Fruit fly (Drosophila melanogaster) whole organism, wandering third instar larva: ENCODE results near the gene CkIIalpha-i3.

ENCODE experiments used
- Abd-B ChIP-seq: fragments of >200 bp; optimal IDR thresholded peaks from 2 replicates; lab custom pipeline; 2017; ENCODE audit warnings: missing biosample characterization, missing genetic modification characterization
- CG32264 ChIP-seq: fragments of 200-800 bp; sonication (Bioruptor generic); optimal IDR thresholded peaks from 2 replicates; lab custom pipeline; 2016; ENCODE audit warnings: missing biosample characterization, missing genetic modification characterization
- CG9705 ChIP-seq: fragments of 200-800 bp; sonication (Bioruptor generic); optimal IDR thresholded peaks from 2 replicates; lab custom pipeline; 2018; ENCODE audit warnings: missing biosample characterization, mild to moderate bottlenecking, missing genetic modification characterization
- CrebA ChIP-seq: fragments of 200-800 bp; sonication (Bioruptor generic); optimal IDR thresholded peaks from 2 replicates; lab custom pipeline; 2016; ENCODE audit warnings: missing biosample characterization, mild to moderate bottlenecking, missing genetic modification characterization, borderline replicate concordance
- Dfd ChIP-seq: fragments of >200 bp; optimal IDR thresholded peaks from 2 replicates; lab custom pipeline; 2017; ENCODE audit warnings: missing biosample characterization, missing genetic modification characterization
- Dif ChIP-seq: fragments of 200-275, 200-300 bp; sonication (Bioruptor generic); optimal IDR thresholded peaks from 2 replicates; lab custom pipeline; 2018; ENCODE audit warnings: missing biosample characterization, missing genetic modification characterization; ENCODE audit not compliant: partially characterized antibody
- GATAd ChIP-seq: sonication (Bioruptor generic); optimal IDR thresholded peaks from 2 replicates; lab custom pipeline; 2016; ENCODE audit warnings: missing biosample characterization, missing genetic modification characterization
- HLH106 ChIP-seq: fragments of 200-800 bp; optimal IDR thresholded peaks from 3 replicates; lab custom pipeline; 2019; ENCODE audit warnings: missing biosample characterization, mild to moderate bottlenecking, missing genetic modification characterization, moderate library complexity
- Hnf4 ChIP-seq: fragments of 200-800 bp; sonication (Bioruptor generic); optimal IDR thresholded peaks from 2 replicates; lab custom pipeline; 2016; ENCODE audit warnings: missing biosample characterization, mild to moderate bottlenecking, missing genetic modification characterization
- Hr78 ChIP-seq: fragments of >200 bp; optimal IDR thresholded peaks from 2 replicates; lab custom pipeline; 2017; ENCODE audit warnings: missing biosample characterization, missing genetic modification characterization
- Hr83 ChIP-seq: fragments of 200-300 bp; sonication (Bioruptor generic); optimal IDR thresholded peaks from 2 replicates; lab custom pipeline; 2016; ENCODE audit warnings: missing biosample characterization, mild to moderate bottlenecking, missing genetic modification characterization, moderate library complexity; ENCODE audit not compliant: poor library complexity, severe bottlenecking
- Jra ChIP-seq: sonication (Bioruptor generic); optimal IDR thresholded peaks from 2 replicates; lab custom pipeline; 2016; ENCODE audit warnings: missing biosample characterization, missing genetic modification characterization
- Mio ChIP-seq: sonication (Bioruptor generic); optimal IDR thresholded peaks from 2 replicates; lab custom pipeline; 2016; ENCODE audit warnings: missing biosample characterization, missing genetic modification characterization
- Myc ChIP-seq: fragments of >200 bp; optimal IDR thresholded peaks from 2 replicates; lab custom pipeline; 2017
- N ChIP-seq: fragments of >200 bp; optimal IDR thresholded peaks from 2 replicates; lab custom pipeline; 2018; ENCODE audit warnings: missing biosample characterization, missing external identifiers, missing genetic modification characterization
- OdsH ChIP-seq: fragments of 200-800 bp; sonication (Bioruptor generic); optimal IDR thresholded peaks from 2 replicates; lab custom pipeline; 2016; ENCODE audit warnings: missing biosample characterization, mild to moderate bottlenecking, missing genetic modification characterization
- Rel ChIP-seq, 2 experiments: fragments of 200-800 bp; sonication (Bioruptor generic) in 1 of 2; optimal IDR thresholded peaks; 2 replicates in 1 of 2; 3 replicates in 1 of 2; lab custom pipeline; 2016 to 2019; ENCODE audit warnings: mild to moderate bottlenecking in 2 of 2, missing biosample characterization in 2 of 2, missing genetic modification characterization in 2 of 2, moderate library complexity in 1 of 2
- Sp1 ChIP-seq: fragments of 200-800 bp; sonication (Bioruptor generic); optimal IDR thresholded peaks from 3 replicates; lab custom pipeline; 2019; ENCODE audit warnings: missing biosample characterization, mild to moderate bottlenecking, missing genetic modification characterization, moderate library complexity
- Vsx2 ChIP-seq: fragments of 200-300, 225-300 bp; sonication (Bioruptor generic); optimal IDR thresholded peaks from 2 replicates; lab custom pipeline; 2018; ENCODE audit warnings: missing biosample characterization, missing genetic modification characterization; ENCODE audit not compliant: partially characterized antibody
- br ChIP-seq: fragments of 200-800 bp; sonication (Bioruptor generic); optimal IDR thresholded peaks from 2 replicates; lab custom pipeline; 2016; ENCODE audit warnings: missing biosample characterization, missing genetic modification characterization
- brk ChIP-seq: fragments of 200-800 bp; sonication (Bioruptor generic); optimal IDR thresholded peaks from 2 replicates; lab custom pipeline; 2016; ENCODE audit warnings: missing biosample characterization, mild to moderate bottlenecking, missing genetic modification characterization
- dl ChIP-seq, 2 experiments: fragments of 175-275, 200-275 bp in 1 of 2; fragments of 200-275 bp in 1 of 2; sonication (Bioruptor generic); optimal IDR thresholded peaks; lab custom pipeline; 2018; ENCODE audit warnings: mild to moderate bottlenecking in 2 of 2, missing biosample characterization in 2 of 2, missing genetic modification characterization in 2 of 2, moderate library complexity in 2 of 2; ENCODE audit not compliant: partially characterized antibody in 2 of 2, insufficient read depth in 1 of 2
- dmrt93B ChIP-seq: fragments of 200-800 bp; sonication (Bioruptor generic); optimal IDR thresholded peaks from 2 replicates; lab custom pipeline; 2018; ENCODE audit warnings: missing biosample characterization, mild to moderate bottlenecking, missing genetic modification characterization
- dsf ChIP-seq: sonication (Bioruptor generic); optimal IDR thresholded peaks from 2 replicates; lab custom pipeline; 2016; ENCODE audit warnings: missing biosample characterization, missing genetic modification characterization, borderline replicate concordance
- ey ChIP-seq: fragments of 200-800 bp; sonication (Bioruptor generic); optimal IDR thresholded peaks from 2 replicates; lab custom pipeline; 2016; ENCODE audit warnings: missing biosample characterization, missing genetic modification characterization
- foxo ChIP-seq, 2 experiments: fragments of 200-800 bp; sonication (Bioruptor generic); optimal IDR thresholded peaks; 2 replicates in 1 of 2; 3 replicates in 1 of 2; lab custom pipeline; 2016 to 2017; ENCODE audit warnings: missing biosample characterization in 2 of 2, missing genetic modification characterization in 2 of 2
- fru ChIP-seq: fragments of 200-800 bp; sonication (Bioruptor generic); optimal IDR thresholded peaks from 3 replicates; lab custom pipeline; 2016; ENCODE audit warnings: missing biosample characterization, mild to moderate bottlenecking, missing genetic modification characterization
- h ChIP-seq: fragments of 200-800 bp; sonication (Bioruptor generic); optimal IDR thresholded peaks from 3 replicates; lab custom pipeline; 2016; ENCODE audit warnings: missing biosample characterization, mild to moderate bottlenecking, missing genetic modification characterization
- jim ChIP-seq: fragments of 175-275, 200-325 bp; sonication (Bioruptor generic); optimal IDR thresholded peaks from 2 replicates; lab custom pipeline; 2016; ENCODE audit warnings: missing biosample characterization, mild to moderate bottlenecking, missing genetic modification characterization
- lola ChIP-seq: fragments of >200 bp; optimal IDR thresholded peaks from 2 replicates; lab custom pipeline; 2017; ENCODE audit warnings: missing biosample characterization, missing genetic modification characterization
- pan ChIP-seq: fragments of >200 bp; optimal IDR thresholded peaks from 2 replicates; lab custom pipeline; 2017
- psq ChIP-seq: fragments of 200-800 bp; sonication (Bioruptor generic); optimal IDR thresholded peaks from 3 replicates; lab custom pipeline; 2017; ENCODE audit warnings: missing biosample characterization, mild to moderate bottlenecking, missing genetic modification characterization, moderate library complexity
- rgr ChIP-seq: fragments of 200-800 bp; sonication (Bioruptor generic); optimal IDR thresholded peaks from 3 replicates; lab custom pipeline; 2016; ENCODE audit warnings: missing biosample characterization, mild to moderate bottlenecking, missing genetic modification characterization
- sage ChIP-seq: fragments of 200-800 bp; sonication (Bioruptor generic); optimal IDR thresholded peaks from 2 replicates; lab custom pipeline; 2016; ENCODE audit warnings: missing biosample characterization, mild to moderate bottlenecking, missing genetic modification characterization
- sv ChIP-seq: fragments of 200-800 bp; sonication (Bioruptor generic); optimal IDR thresholded peaks from 3 replicates; lab custom pipeline; 2016; ENCODE audit warnings: missing biosample characterization, missing genetic modification characterization
- tai ChIP-seq: sonication (Bioruptor generic); optimal IDR thresholded peaks from 2 replicates; lab custom pipeline; 2016; ENCODE audit warnings: missing biosample characterization, missing genetic modification characterization
- usp ChIP-seq: fragments of >200 bp; optimal IDR thresholded peaks from 2 replicates; lab custom pipeline; 2017; ENCODE audit warnings: missing biosample characterization, missing genetic modification characterization
- woc ChIP-seq: sonication (Bioruptor generic); optimal IDR thresholded peaks from 2 replicates; lab custom pipeline; 2016; ENCODE audit warnings: missing biosample characterization, mild to moderate bottlenecking, missing genetic modification characterization

Gene CkIIalpha-i3

DNA sequence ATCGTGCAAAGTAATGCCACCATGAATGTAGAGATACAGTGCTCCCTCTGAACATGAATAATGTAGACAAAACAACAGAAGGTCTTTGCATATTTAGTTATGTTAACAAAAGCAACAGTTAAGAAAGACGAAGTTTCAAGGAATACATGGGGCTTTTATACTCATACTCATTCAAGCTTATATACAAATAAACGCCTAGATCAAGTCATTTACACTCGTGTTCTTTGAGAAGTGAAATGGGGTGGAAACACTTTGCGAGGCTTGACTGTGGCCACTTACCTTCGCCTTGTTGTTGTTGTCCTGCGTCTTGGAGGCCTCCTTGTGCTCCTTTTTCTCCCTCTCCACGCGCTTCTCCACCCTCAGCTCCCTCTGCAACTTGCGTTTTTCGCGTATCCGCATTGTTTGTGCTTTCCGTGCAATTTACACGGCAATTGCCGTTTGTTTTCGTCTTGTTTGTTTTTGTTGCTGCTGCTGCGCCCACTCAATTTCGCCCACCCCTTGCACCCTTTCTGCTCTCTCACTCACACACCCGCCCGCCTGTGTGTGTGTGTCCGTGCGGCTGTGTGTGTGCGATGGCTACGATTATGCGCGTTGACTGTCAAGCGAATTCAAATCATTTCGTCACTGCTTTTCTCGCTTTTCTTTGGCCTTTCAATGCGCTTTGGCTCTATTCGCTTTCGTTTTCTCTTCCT lies 25.5 kb downstream of the CkIIalpha-i3 start:
- peak; percentile 19 for TF ChIP-seq psq (GFP tag; lab: Kevin White, UChicago)
- no peak for TF ChIP-seq sage (GFP tag; lab: Kevin White, UChicago)
- TF ChIP-seq HLH106: peak; percentile 12
- TF ChIP-seq, all 38 proteins: peak for 2

DNA sequence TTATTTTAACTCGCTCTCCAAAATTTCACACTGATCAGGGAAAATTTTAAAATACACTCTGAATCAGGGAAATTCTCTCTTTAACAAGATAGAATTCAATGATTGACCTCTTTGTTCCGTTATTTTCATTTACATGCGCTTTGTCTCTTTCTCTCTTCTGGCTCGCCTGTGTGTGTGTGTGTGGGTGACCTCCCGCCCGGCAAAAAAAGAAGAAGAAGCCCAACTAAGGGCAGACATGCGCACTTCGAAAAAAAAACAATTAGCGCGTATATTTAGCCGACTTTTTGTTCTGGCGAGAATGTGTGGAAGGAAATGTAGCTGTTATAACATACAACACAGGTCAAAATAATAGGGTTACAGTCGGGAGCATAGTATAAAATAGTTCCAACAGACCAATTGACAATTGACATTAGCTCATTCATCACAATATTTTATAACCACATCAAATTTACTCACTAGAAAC lies 28.0 kb downstream of the CkIIalpha-i3 start, which contains the start of gene CG3386:
Gene CG3386, minus strand, starts transcription at position 51 of the 463 bp plus-strand sequence.
- no peak for TF ChIP-seq br (GFP tag; lab: Kevin White, UChicago)
- no peak for TF ChIP-seq lola (GFP tag; lab: Kevin White, UChicago)
- no peak for TF ChIP-seq Hnf4 (GFP tag; lab: Kevin White, UChicago)

DNA sequence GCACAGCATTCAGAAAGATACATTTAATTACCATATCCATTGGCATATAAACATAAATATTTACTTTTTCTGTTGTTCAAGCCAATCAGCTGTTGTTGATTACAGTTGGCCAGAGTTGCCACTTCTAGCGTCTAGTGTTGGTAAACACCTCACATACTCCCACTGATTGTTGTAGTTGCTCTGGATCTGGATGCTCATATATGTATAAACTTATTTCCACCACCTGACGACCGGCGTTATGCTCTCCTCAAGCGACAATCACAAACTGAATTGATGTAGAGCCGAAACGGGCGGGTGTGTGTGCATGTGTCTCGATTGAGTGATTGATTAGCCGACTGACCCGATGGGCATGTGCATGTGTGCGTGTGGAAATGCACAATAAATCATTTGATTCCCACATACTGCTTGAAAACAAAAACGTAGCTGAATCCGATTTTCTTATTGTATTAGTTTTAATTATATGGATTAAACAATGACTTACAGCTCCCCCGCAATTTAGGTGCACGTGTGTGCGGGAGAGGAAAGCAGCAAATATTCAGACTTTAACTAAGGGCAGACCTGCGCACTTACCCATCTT lies 28.5 kb downstream of the CkIIalpha-i3 start:
- no peak for TF ChIP-seq tai (GFP tag; lab: Kevin White, UChicago)
- no peak for TF ChIP-seq Abd-B
- TF ChIP-seq Mio (GFP tag; lab: Kevin White, UChicago): no peak
- peak; percentile 22 for TF ChIP-seq psq (GFP tag; lab: Kevin White, UChicago)
- TF ChIP-seq brk (GFP tag; lab: Kevin White, UChicago): no peak
- no peak for TF ChIP-seq usp
- peak; percentile 31 for TF ChIP-seq Jra
- peak; percentile 72 for TF ChIP-seq rgr
- TF ChIP-seq Rel (GFP tag; optimal IDR thresholded peaks at IDR 0.05; lab: Kevin White, UChicago): no peak
- peak; percentile 40 for TF ChIP-seq Rel (tag; optimal IDR thresholded peaks at IDR 0.05; lab: Kevin White, UChicago)
- TF ChIP-seq CrebA: no peak
- no peak for TF ChIP-seq Hnf4 (GFP tag; lab: Kevin White, UChicago)
- TF ChIP-seq CG9705 (GFP tag; lab: Kevin White, UChicago): no peak
- TF ChIP-seq jim (GFP tag; lab: Kevin White, UChicago): no peak
- TF ChIP-seq Myc (lab: Kevin White, UChicago): no peak
- TF ChIP-seq lola (GFP tag; lab: Kevin White, UChicago): no peak
- TF ChIP-seq Hr78 (GFP tag; lab: Kevin White, UChicago): no peak
- no peak for TF ChIP-seq dsf (GFP tag; lab: Kevin White, UChicago)
- TF ChIP-seq h (GFP tag; lab: Kevin White, UChicago): peak; percentile 61
- TF ChIP-seq sv: peak; percentile 31
- TF ChIP-seq pan (lab: Kevin White, UChicago): no peak
- no peak for TF ChIP-seq woc (GFP tag; lab: Kevin White, UChicago)
- TF ChIP-seq Dfd: no peak
- peak; percentile 32 for TF ChIP-seq HLH106
- TF ChIP-seq foxo (GFP tag; optimal IDR thresholded peaks at IDR 0.05; lab: Kevin White, UChicago): peak in 1 of 2 experiments; percentile 72
- no peak for TF ChIP-seq dmrt93B (GFP tag; lab: Kevin White, UChicago)
- peak; percentile 57 for TF ChIP-seq fru (GFP tag; lab: Kevin White, UChicago)
- TF ChIP-seq Dif (GFP tag; lab: Kevin White, UChicago): peak; percentile 51
- TF ChIP-seq GATAd (GFP tag; lab: Kevin White, UChicago): peak; percentile 39
- no peak for TF ChIP-seq N
- no peak for TF ChIP-seq CG32264 (GFP tag; lab: Kevin White, UChicago)
- peak; percentile 16 for TF ChIP-seq ey (GFP tag; lab: Kevin White, UChicago)
- TF ChIP-seq OdsH (GFP tag; lab: Kevin White, UChicago): peak; percentile 63
- no peak for TF ChIP-seq sage (GFP tag; lab: Kevin White, UChicago)
- peak; percentile 61 for TF ChIP-seq Hr83 (GFP tag; lab: Kevin White, UChicago)
- TF ChIP-seq br (GFP tag; lab: Kevin White, UChicago): peak; percentile 72
- TF ChIP-seq dl (GFP tag; optimal IDR thresholded peaks at IDR 0.05; lab: Kevin White, UChicago; ENCODE audit: insufficient read depth in 1 of 2, partially characterized antibody in 2 of 2): peak in 1 of 2 experiments; percentile 51
- TF ChIP-seq Sp1 (GFP tag; lab: Kevin White, UChicago): peak; percentile 57
- TF ChIP-seq Vsx2 (GFP tag; lab: Kevin White, UChicago): peak; percentile 79
